Worm (Caenorhabditis elegans) whole organism, early embryonic: ENCODE measurements around the gene W03C9.5.
A peak's percentile ranks its signal among the peaks of the same experiment; 100 is the strongest.

Experiments used
- B0310.2 ChIP-seq: sonication (generic microtip); optimal IDR thresholded peaks from 2 replicates; lab custom pipeline; 2016; ENCODE audit warnings: mild to moderate bottlenecking, missing genetic modification characterization, missing compliant biosample characterization
- ama-1 ChIP-seq: fragments of 150-350 bp; optimal IDR thresholded peaks from 2 replicates; lab custom pipeline; 2014
- ets-7 ChIP-seq: sonication (generic microtip); optimal IDR thresholded peaks from 2 replicates; lab custom pipeline; 2016; ENCODE audit warnings: missing genotype, missing genetic modification characterization, missing compliant biosample characterization
- sea-1 ChIP-seq: fragments of 200-800 bp; sonication (Bioruptor generic); conservative IDR thresholded peaks from 2 replicates; pipeline ENCODE4 v1.3.6; 2022; ENCODE audit warnings: missing genetic modification characterization, missing compliant biosample characterization
- tra-4 ChIP-seq: sonication (generic microtip); optimal IDR thresholded peaks from 2 replicates; lab custom pipeline; 2017; ENCODE audit warnings: missing genetic modification characterization, missing compliant biosample characterization

DNA sequence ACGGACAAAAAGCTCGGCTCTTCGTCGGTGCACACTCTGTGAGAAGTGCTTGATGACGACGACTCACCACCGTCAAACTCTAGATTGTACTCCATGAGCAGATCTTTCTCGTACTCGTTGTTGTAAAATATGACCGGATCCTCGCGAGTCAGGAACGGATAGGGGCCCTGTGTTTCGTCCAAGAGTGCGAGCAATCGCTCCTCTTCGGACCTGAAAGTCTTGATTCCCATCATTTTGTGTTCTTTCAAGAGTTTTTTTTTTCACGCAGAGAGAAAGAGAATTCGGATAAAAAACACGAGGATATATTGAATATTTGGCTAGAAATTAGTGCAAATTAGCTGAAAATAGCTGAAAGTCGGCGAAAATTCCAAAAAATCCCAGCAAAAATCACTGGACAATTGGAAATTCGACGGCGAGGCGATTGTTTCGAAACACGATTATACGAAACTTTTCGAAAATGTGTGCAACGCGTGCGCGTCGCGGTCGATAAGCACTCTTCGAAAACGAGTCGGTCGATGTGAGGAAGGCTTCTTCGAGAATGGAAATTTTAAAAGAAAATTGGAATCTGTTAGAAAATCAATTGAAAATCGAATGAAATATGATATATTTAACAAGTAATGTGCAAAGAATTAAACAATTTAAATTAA lies 12.2 kb upstream of the W03C9.5 start, which contains the start of the genes ash-2 and Y17G7B.20:
- TF ChIP-seq B0310.2 (tag; lab: Kevin White, UChicago) (no peak), ama-1 (lab: Kevin White, UChicago) (peak; percentile 72), tra-4 (tag; lab: Kevin White, UChicago) (no peak), ets-7 (tag; lab: Kevin White, UChicago) (no peak), sea-1 (GFP tag; lab: Robert Waterston, UW) (no peak)
